Worm (Caenorhabditis elegans) whole organism, L3 larva: ENCODE measurements around the gene F42G4.2.

ENCODE experiments used
- R02D3.7 ChIP-seq: fragments of 150-350 bp; optimal IDR thresholded peaks from 2 replicates; lab custom pipeline; 2014; ENCODE audit warnings: missing biosample characterization, missing genetic modification characterization
- ceh-16 ChIP-seq: sonication (generic microtip); optimal IDR thresholded peaks from 2 replicates; lab custom pipeline; 2017; ENCODE audit warnings: missing biosample characterization, missing genetic modification characterization
- ceh-28 ChIP-seq: fragments of 150-350 bp; optimal IDR thresholded peaks from 2 replicates; lab custom pipeline; 2014; ENCODE audit warnings: missing biosample characterization, missing genetic modification reagents, missing genetic modification characterization
- ceh-82 ChIP-seq: fragments of 150-350 bp; optimal IDR thresholded peaks from 2 replicates; lab custom pipeline; 2014; ENCODE audit warnings: missing biosample characterization, missing genetic modification characterization
- ceh-9 ChIP-seq: sonication (generic microtip); optimal IDR thresholded peaks from 2 replicates; lab custom pipeline; 2018; ENCODE audit warnings: missing biosample characterization, missing genetic modification characterization
- daf-12 ChIP-seq: fragments of 150-350 bp; optimal IDR thresholded peaks from 2 replicates; lab custom pipeline; 2014; ENCODE audit warnings: missing biosample characterization, missing genetic modification reagents, missing genetic modification characterization
- egl-5 ChIP-seq: fragments of 150-350 bp; optimal IDR thresholded peaks from 2 replicates; lab custom pipeline; 2017; ENCODE audit warnings: missing biosample characterization, missing genetic modification reagents, missing genetic modification characterization, inconsistent platforms
- elt-1 ChIP-seq: fragments of 150-350 bp; optimal IDR thresholded peaks from 2 replicates; lab custom pipeline; 2014; ENCODE audit warnings: missing biosample characterization, missing genetic modification characterization
- elt-2 ChIP-seq: sonication (generic microtip); optimal IDR thresholded peaks from 2 replicates; lab custom pipeline; 2016; ENCODE audit warnings: missing genetic modification reagents, mild to moderate bottlenecking, missing genetic modification characterization, missing compliant biosample characterization
- eor-1 ChIP-seq, 2 experiments: fragments of 150-350 bp; optimal IDR thresholded peaks; 2 replicates each; lab custom pipeline; 2014 to 2018; ENCODE audit warnings: missing biosample characterization in 2 of 2, missing genetic modification characterization in 2 of 2
- fkh-10 ChIP-seq: sonication (generic microtip); optimal IDR thresholded peaks from 2 replicates; lab custom pipeline; 2017; ENCODE audit warnings: missing biosample characterization, missing genetic modification reagents, missing genetic modification characterization
- fkh-2 ChIP-seq: fragments of 150-350 bp; optimal IDR thresholded peaks from 2 replicates; lab custom pipeline; 2014; ENCODE audit warnings: missing biosample characterization, missing genetic modification reagents, missing genetic modification characterization
- jun-1 ChIP-seq: fragments of 150-350 bp; optimal IDR thresholded peaks from 2 replicates; lab custom pipeline; 2014; ENCODE audit warnings: missing biosample characterization, missing genetic modification reagents, missing genetic modification characterization
- lin-15B ChIP-seq: fragments of 150-350 bp; optimal IDR thresholded peaks from 2 replicates; lab custom pipeline; 2014; ENCODE audit warnings: missing biosample characterization, missing genetic modification characterization
- lin-39 ChIP-seq: fragments of 150-350 bp; optimal IDR thresholded peaks from 2 replicates; lab custom pipeline; 2018; ENCODE audit warnings: missing biosample characterization, missing genetic modification reagents, missing genetic modification characterization
- lsy-12 ChIP-seq: sonication (generic microtip); optimal IDR thresholded peaks from 2 replicates; lab custom pipeline; 2016; ENCODE audit warnings: mild to moderate bottlenecking, missing genetic modification characterization, missing compliant biosample characterization
- nfya-1 ChIP-seq: sonication (generic microtip); optimal IDR thresholded peaks from 2 replicates; lab custom pipeline; 2017; ENCODE audit warnings: missing genetic modification characterization, mild to moderate bottlenecking, missing compliant biosample characterization, antibody characterized with exemption, moderate library complexity; ENCODE audit not compliant: insufficient read depth
- nhr-11 ChIP-seq: fragments of 150-350 bp; optimal IDR thresholded peaks from 2 replicates; lab custom pipeline; 2014; ENCODE audit warnings: missing biosample characterization, missing genetic modification characterization
- nhr-23 ChIP-seq: fragments of 150-350 bp; optimal IDR thresholded peaks from 2 replicates; lab custom pipeline; 2014; ENCODE audit warnings: missing biosample characterization, missing genetic modification reagents, missing genetic modification characterization
- nhr-25 ChIP-seq: sonication (generic microtip); optimal IDR thresholded peaks from 2 replicates; lab custom pipeline; 2017; ENCODE audit warnings: missing biosample characterization, missing genetic modification characterization
- nhr-67 ChIP-seq: fragments of 150-350 bp; optimal IDR thresholded peaks from 2 replicates; lab custom pipeline; 2014; ENCODE audit warnings: missing biosample characterization, missing genetic modification characterization
- nhr-76 ChIP-seq: fragments of 150-350 bp; sonication (generic microtip); optimal IDR thresholded peaks from 5 replicates; lab custom pipeline; 2014; ENCODE audit warnings: missing biosample characterization, missing genetic modification characterization
- pha-4 ChIP-seq: fragments of 150-350 bp; optimal IDR thresholded peaks from 2 replicates; lab custom pipeline; 2014; ENCODE audit warnings: missing biosample characterization, missing genetic modification reagents, missing genetic modification characterization
- sea-2 ChIP-seq: fragments of 150-350 bp; sonication (generic microtip); optimal IDR thresholded peaks from 4 replicates; lab custom pipeline; 2014; ENCODE audit warnings: missing biosample characterization, missing genetic modification reagents, missing genetic modification characterization
- skn-1 ChIP-seq: fragments of 150-350 bp; optimal IDR thresholded peaks from 2 replicates; lab custom pipeline; 2014; ENCODE audit warnings: missing biosample characterization, missing genetic modification characterization
- tbx-2 ChIP-seq: sonication (generic microtip); optimal IDR thresholded peaks from 2 replicates; lab custom pipeline; 2016; ENCODE audit warnings: mild to moderate bottlenecking, missing genetic modification characterization, missing compliant biosample characterization
- unc-39 ChIP-seq: sonication (generic microtip); optimal IDR thresholded peaks from 4 replicates; lab custom pipeline; 2017; ENCODE audit warnings: missing biosample characterization, missing genetic modification characterization
- unc-62 ChIP-seq: fragments of 150-350 bp; sonication (generic microtip); optimal IDR thresholded peaks from 4 replicates; lab custom pipeline; 2014; ENCODE audit warnings: missing biosample characterization, missing genetic modification reagents, missing genetic modification characterization
- zag-1 ChIP-seq: fragments of 150-350 bp; optimal IDR thresholded peaks from 2 replicates; lab custom pipeline; 2014; ENCODE audit warnings: missing biosample characterization, missing genetic modification characterization
- ztf-4 ChIP-seq: fragments of 150-350 bp; optimal IDR thresholded peaks from 2 replicates; lab custom pipeline; 2014; ENCODE audit warnings: missing biosample characterization, missing genetic modification characterization

The F42G4.2 gene

DNA sequence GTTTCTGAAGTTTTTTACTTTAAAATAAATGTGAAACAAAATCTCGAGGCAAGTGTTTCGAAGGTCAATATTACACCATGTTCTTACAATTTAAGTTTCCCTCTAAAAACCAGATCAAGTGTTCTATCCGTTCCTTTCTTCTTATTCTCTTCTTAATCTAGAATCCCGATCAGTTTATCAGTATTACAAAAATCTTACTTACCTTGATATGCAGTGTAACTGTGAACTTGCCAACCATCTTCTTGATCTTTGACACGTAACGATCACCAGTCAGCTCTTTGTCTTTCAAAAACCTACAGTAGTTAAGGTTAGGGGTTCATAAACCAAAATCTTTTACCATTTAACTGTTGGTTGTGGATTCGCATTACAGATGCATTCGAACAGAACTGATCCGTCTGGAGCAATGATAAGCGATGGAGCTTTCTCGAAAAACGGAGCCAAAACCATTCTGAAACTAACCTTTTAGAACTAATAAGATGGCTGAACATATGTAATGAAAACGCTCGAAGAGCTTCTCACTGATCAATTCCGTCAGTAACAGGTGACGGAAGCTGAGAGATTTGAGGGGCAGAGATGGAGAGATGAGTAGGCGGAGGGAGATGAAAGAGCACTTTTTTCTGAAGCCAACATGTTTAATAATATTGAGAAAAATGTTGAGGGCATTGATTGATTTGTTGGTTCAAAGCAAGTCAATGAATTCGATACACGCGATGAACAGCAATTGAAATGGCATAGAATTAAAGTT, 39.8 kb upstream of the F42G4.2 start, which contains the start of gene oig-2:
Gene oig-2, minus strand, starts transcription at position 448 of the 745 bp plus-strand sequence.
- TF ChIP-seq nhr-25 (tag; lab: Kevin White, UChicago) (peak; percentile 43), elt-1 (peak; percentile 85), daf-12 (tag; lab: Kevin White, UChicago) (no peak)

DNA sequence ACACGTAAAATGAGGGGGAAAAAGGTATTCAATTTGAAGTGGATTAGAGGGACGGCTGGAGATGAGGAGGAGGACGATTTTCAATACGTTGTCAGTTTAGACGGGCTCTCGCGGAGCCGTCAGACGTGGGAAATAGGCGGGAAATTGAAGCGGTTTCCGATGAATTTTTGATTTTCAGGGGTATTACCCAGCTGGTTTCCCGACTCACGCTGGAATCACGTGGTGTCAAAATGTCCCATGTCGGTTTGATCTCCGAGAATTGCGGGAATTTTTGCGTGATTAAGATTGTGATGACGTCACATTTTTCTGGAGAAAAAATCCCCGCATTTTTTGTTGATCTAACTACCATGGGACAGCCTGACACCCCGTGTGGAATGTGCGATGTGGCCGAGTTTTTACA, 35.0 kb upstream of the F42G4.2 start:
- no peak for TF ChIP-seq jun-1 (tag; lab: Kevin White, UChicago)
- no peak for TF ChIP-seq ztf-4 (tag; lab: Kevin White, UChicago)

DNA sequence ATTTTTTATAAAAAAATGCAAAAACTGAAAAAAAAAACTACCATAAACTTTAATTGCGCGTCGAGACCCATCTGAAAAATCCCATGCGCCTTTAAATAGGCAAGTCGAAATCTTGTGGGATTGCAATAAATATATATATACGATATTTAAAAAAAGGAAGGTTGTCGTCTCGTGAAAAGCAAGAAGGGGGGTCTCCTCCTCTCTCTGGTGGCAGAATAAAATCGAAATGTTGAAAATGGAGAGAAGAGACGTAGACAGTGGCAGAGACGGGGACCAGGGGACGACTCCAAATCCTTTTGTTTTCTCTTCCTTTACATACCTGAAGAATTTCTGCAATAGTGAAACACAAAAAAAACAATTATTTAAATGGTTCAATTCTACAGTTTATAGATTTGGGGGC, 33.7 kb upstream of the F42G4.2 start, which contains the start of gene F18A11.5:
Gene F18A11.5, minus strand, starts transcription at position 321 of the 400 bp plus-strand sequence.
- TF ChIP-seq nhr-11 (tag; lab: Kevin White, UChicago) (no peak), ceh-28 (peak; percentile 5), lin-39 (tag; lab: Kevin White, UChicago) (peak; percentile 5), nfya-1 (tag; lab: Kevin White, UChicago) (peak; percentile 12), egl-5 (tag; lab: Kevin White, UChicago) (no peak), daf-12 (tag; lab: Kevin White, UChicago) (no peak), nhr-67 (no peak), skn-1 (tag; lab: Kevin White, UChicago) (no peak), nhr-76 (tag; lab: Kevin White, UChicago) (no peak), elt-1 (no peak), ceh-82 (no peak), fkh-2 (tag; lab: Kevin White, UChicago) (no peak), unc-62 (no peak), ceh-9 (tag; lab: Kevin White, UChicago) (no peak)

DNA sequence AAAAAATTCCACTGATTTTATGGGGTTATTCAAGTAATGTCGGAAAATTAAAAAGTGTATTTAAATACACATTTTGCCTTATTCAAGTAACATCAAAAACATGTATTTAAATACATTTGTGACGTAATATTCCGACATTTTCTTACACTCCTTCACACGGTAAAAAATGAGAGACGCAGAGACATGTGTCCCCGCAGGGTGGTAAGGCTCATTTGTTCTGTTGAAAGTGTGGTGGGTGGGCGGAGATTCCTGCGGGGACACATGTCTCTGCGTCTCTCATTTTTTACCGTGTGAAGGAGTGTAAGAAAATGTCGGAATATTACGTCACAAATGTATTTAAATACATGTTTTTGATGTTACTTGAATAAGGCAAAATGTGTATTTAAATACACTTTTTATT, 31.3 kb upstream of the F42G4.2 start:
- TF ChIP-seq lsy-12 (tag; lab: Kevin White, UChicago) (peak; percentile 50), elt-2 (tag; lab: Kevin White, UChicago) (peak; percentile 63), lin-15B (tag; lab: Kevin White, UChicago) (peak; percentile 15), pha-4 (tag; lab: Kevin White, UChicago) (peak; percentile 11), jun-1 (tag; lab: Kevin White, UChicago) (peak; percentile 3), nhr-23 (tag; lab: Kevin White, UChicago) (peak; percentile 44), R02D3.7 (tag; lab: Kevin White, UChicago) (peak; percentile 3), tbx-2 (tag; lab: Kevin White, UChicago) (peak; percentile 30), ceh-82 (peak; percentile 61), nfya-1 (tag; lab: Kevin White, UChicago) (peak; percentile 46), nhr-25 (tag; lab: Kevin White, UChicago) (peak; percentile 56)
- TF ChIP-seq, all 47 proteins: peak for 11; not testable (repeated sequence) for 36

DNA sequence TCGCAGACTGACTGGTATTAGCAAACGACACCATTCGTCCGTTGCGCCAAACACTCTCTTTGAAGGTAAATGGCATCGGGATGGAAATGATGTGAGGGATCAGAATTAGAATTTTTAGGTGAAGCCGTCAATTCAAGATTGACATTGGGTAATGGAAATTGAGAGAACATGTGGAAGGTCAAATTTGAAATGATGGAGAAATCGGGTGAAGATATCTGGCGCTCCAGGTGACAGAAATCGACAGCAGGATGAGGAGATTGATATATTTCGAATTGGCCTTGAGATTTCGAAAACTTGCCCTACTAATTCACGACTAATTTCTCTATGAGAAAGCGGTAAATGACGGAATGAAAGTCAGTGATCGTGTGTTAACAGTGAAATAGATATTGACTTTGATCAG, 25.2 kb upstream of the F42G4.2 start:
- no peak for TF ChIP-seq fkh-10 (GFP tag; lab: Kevin White, UChicago)
- peak; percentile 59 for TF ChIP-seq nhr-25 (tag; lab: Kevin White, UChicago)
- TF ChIP-seq unc-62 = peak; percentile 2
- no peak for TF ChIP-seq nhr-11 (tag; lab: Kevin White, UChicago)
- no peak for TF ChIP-seq sea-2
- no peak for TF ChIP-seq zag-1
- TF ChIP-seq eor-1 (tag; optimal IDR thresholded peaks at IDR 0.05; lab: Kevin White, UChicago) = no peak
- no peak for TF ChIP-seq fkh-2 (tag; lab: Kevin White, UChicago)
- TF ChIP-seq ceh-28 = no peak

DNA sequence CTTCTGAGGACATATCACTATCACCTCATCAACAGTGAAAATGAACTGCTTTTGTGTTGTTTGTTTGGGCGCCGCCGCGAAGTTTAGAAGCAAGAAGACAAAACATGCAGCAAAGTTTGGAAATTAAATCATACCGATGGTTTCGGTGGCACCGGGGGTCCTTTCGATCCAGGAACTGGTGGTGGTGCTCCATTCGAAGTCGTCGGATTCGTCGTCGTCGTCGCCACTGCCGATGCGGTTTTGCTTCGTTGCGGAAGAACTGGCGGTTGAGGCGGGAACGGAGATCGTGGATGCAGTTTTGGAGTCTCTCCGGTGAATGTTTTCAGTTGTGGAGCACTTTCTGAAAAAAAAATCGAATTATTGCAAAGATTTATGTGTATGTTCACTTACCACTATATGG, 24.2 kb upstream of the F42G4.2 start:
- TF ChIP-seq ceh-82 (no peak), ceh-16 (tag; lab: Kevin White, UChicago) (no peak), fkh-2 (tag; lab: Kevin White, UChicago) (no peak), unc-39 (no peak)
